Worm (Caenorhabditis elegans): ENCODE results near the gene nhr-50.
"Not testable (repeated sequence)": the region's sequence is repeated elsewhere in the genome, so short reads cannot be mapped to it uniquely, and the experiment has no call there.

DNA sequence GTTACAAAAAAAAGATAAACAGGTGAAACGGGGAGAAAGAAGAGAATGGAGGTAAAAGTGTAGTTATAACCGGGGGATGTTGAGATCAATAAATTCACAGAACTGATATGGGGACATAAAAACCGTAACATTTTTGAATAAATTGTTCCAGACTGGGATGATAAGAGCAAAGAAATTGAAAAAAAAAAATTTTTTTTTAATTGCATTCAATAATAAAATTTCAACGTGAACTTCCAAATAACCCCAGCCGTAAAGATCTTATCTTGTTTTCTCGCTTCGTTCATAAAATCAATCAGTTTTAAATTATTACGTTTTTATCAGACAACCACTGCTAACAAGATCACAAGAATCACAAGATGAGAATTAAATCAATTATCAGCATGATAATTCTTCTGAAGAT, 8.6 kb downstream of the nhr-50 start, which contains the start of gene C06C6.7:
- not testable (repeated sequence) for TF ChIP-seq aly-2, nhr-237, elt-2 (tag; optimal IDR thresholded peaks at IDR 0.05)

All from whole organism, L3 larva.